Fruit fly (Drosophila melanogaster): Measurements from ENCODE around the gene Pburs.

The Pburs gene

dm6 chr2L:14461066-14461465, 43.9 kb upstream of the Pburs start (continued):
- TF ChIP-seq HmgD (GFP tag; optimal IDR thresholded peaks at IDR 0.05) (no peak), jing (GFP tag; optimal IDR thresholded peaks at IDR 0.05) (peak; percentile 57), HLH54F (GFP tag; optimal IDR thresholded peaks at IDR 0.05) (peak; percentile 57), CG14710 (tag; optimal IDR thresholded peaks at IDR 0.05) (peak; percentile 84), Rfx (GFP tag; IDR thresholded peaks at IDR 0.05) (peak; percentile 69), knrl (GFP tag; IDR thresholded peaks at IDR 0.05; ENCODE audit: partially characterized antibody) (no peak), crc (GFP tag; optimal IDR thresholded peaks at IDR 0.05) (peak; percentile 76), psq (GFP tag; optimal IDR thresholded peaks at IDR 0.05) (peak; percentile 46), trem (tag; optimal IDR thresholded peaks at IDR 0.05) (peak; percentile 73), HLHmδ (GFP tag; optimal IDR thresholded peaks at IDR 0.05) (no peak), tx (GFP tag; optimal IDR thresholded peaks at IDR 0.05) (peak; percentile 74), Dref (GFP tag; IDR thresholded peaks at IDR 0.05) (no peak), CG2120 (GFP tag; optimal IDR thresholded peaks at IDR 0.05) (peak; percentile 71), CG16813 (GFP tag; IDR thresholded peaks at IDR 0.05; ENCODE audit: partially characterized antibody) (no peak), CG2129 (GFP tag; IDR thresholded peaks at IDR 0.05; ENCODE audit: partially characterized antibody) (no peak), fd96Cb (tag; optimal IDR thresholded peaks at IDR 0.05) (peak; percentile 72), nerfin-2 (GFP tag; IDR thresholded peaks at IDR 0.05; ENCODE audit: partially characterized antibody) (no peak), nerfin-1 (tag; optimal IDR thresholded peaks at IDR 0.05) (peak; percentile 55), Scr (GFP tag; IDR thresholded peaks at IDR 0.05; ENCODE audit: partially characterized antibody) (no peak), phol (tag; optimal IDR thresholded peaks at IDR 0.05) (peak; percentile 76), Pdp1 (GFP tag; optimal IDR thresholded peaks at IDR 0.05) (peak; percentile 85 to 86), Aef1 (GFP tag; IDR thresholded peaks at IDR 0.05) (peak; percentile 61), MESR4 (GFP tag; optimal IDR thresholded peaks at IDR 0.05) (peak; percentile 19), CG12104 (GFP tag; optimal IDR thresholded peaks at IDR 0.05) (peak; percentile 76), CG1603 (tag; optimal IDR thresholded peaks at IDR 0.05) (peak; percentile 93), CG9215 (GFP tag; IDR thresholded peaks at IDR 0.05) (peak; percentile 59; the same call in 1 of the 2 replicates), CG13123 (GFP tag; optimal IDR thresholded peaks at IDR 0.05) (peak; percentile 54), CG11695 (GFP tag; IDR thresholded peaks at IDR 0.05) (peak; percentile 74; the same call in 2 of the 3 replicates), br (optimal IDR thresholded peaks at IDR 0.05) (no peak), HHEX (GFP tag; optimal IDR thresholded peaks at IDR 0.05) (peak; percentile 50), CG8924 (tag; optimal IDR thresholded peaks at IDR 0.05) (peak; percentile 88), CG15601 (tag; optimal IDR thresholded peaks at IDR 0.05) (peak; percentile 79), scrt (GFP tag; optimal IDR thresholded peaks at IDR 0.05) (peak; percentile 31), ci (GFP tag; IDR thresholded peaks at IDR 0.05) (peak; percentile 85), peb (GFP tag; IDR thresholded peaks at IDR 0.05) (peak; percentile 61; the same call in 1 of the 2 replicates), BtbVII (GFP tag; optimal IDR thresholded peaks at IDR 0.05) (peak; percentile 49), repo (GFP tag; optimal IDR thresholded peaks at IDR 0.05) (peak; percentile 61), fd102C (GFP tag; optimal IDR thresholded peaks at IDR 0.05) (peak; percentile 96), CG4617 (GFP tag; optimal IDR thresholded peaks at IDR 0.05; ENCODE audit: borderline replicate concordance) (peak; percentile 38), CG3407 (GFP tag; optimal IDR thresholded peaks at IDR 0.05) (peak; percentile 73), sens (GFP tag) (peak; percentile 90), grau (tag; optimal IDR thresholded peaks at IDR 0.05) (peak; percentile 79), CG4730 (GFP tag; IDR thresholded peaks at IDR 0.05) (peak; percentile 60), MTF-1 (GFP tag; optimal IDR thresholded peaks at IDR 0.05; ENCODE audit: borderline replicate concordance) (peak; percentile 20), inv (GFP tag; IDR thresholded peaks at IDR 0.05; ENCODE audit: partially characterized antibody) (no peak), Ets65A (GFP tag) (peak; percentile 96), Sin3A (optimal IDR thresholded peaks at IDR 0.05) (no peak), her (GFP tag; optimal IDR thresholded peaks at IDR 0.05) (peak; percentile 77), NK7.1 (GFP tag; optimal IDR thresholded peaks at IDR 0.05) (peak; percentile 69), bowl (GFP tag; IDR thresholded peaks at IDR 0.05) (no peak), CG13287 (GFP tag; IDR thresholded peaks at IDR 0.05; ENCODE audit: partially characterized antibody) (no peak)
